Worm (Caenorhabditis elegans) whole organism, young adult: ENCODE measurements around the gene C47E12.12.

Source experiments
- C06A6.2 ChIP-seq: fragments of 200-800 bp; sonication (Bioruptor generic); conservative IDR thresholded peaks from 2 replicates; pipeline ENCODE4 v1.3.6; 2022; ENCODE audit warnings: missing genetic modification characterization, missing compliant biosample characterization
- Y56A3A.18 ChIP-seq: fragments of 200-800 bp; sonication (Bioruptor generic); IDR thresholded peaks from 2 replicates; pipeline ENCODE4 v1.3.6; 2022; ENCODE audit warnings: missing genetic modification reagents, missing genetic modification characterization, missing compliant biosample characterization
- hrde-1 ChIP-seq: sonication (generic microtip); optimal IDR thresholded peaks from 2 replicates; lab custom pipeline; 2016; ENCODE audit warnings: missing genetic modification characterization, mild to moderate bottlenecking, missing compliant biosample characterization, moderate library complexity, missing genotype, missing genetic modification reagents, borderline replicate concordance
- mes-4 ChIP-seq: sonication (generic microtip); optimal IDR thresholded peaks from 2 replicates; lab custom pipeline; 2016; ENCODE audit warnings: missing genotype, missing genetic modification characterization, missing compliant biosample characterization
- pha-4 ChIP-seq: fragments of 150-350 bp; sonication (generic microtip); optimal IDR thresholded peaks from 2 replicates; lab custom pipeline; 2014; ENCODE audit warnings: missing biosample characterization, missing genetic modification reagents, missing genetic modification characterization
- repo-1 ChIP-seq: sonication (generic microtip); optimal IDR thresholded peaks from 2 replicates; lab custom pipeline; 2017; ENCODE audit warnings: mild to moderate bottlenecking, missing genetic modification characterization, missing compliant biosample characterization
- sea-2 ChIP-seq: fragments of 200-800 bp; sonication (Bioruptor generic); IDR thresholded peaks from 2 replicates; pipeline ENCODE4 v1.3.6; 2022; ENCODE audit warnings: missing genetic modification characterization, missing compliant biosample characterization
- tlf-1 ChIP-seq: fragments of 200-800 bp; sonication (Bioruptor generic); optimal IDR thresholded peaks from 2 replicates; lab custom pipeline; 2018; ENCODE audit warnings: mild to moderate bottlenecking, missing genetic modification characterization, missing compliant biosample characterization

DNA sequence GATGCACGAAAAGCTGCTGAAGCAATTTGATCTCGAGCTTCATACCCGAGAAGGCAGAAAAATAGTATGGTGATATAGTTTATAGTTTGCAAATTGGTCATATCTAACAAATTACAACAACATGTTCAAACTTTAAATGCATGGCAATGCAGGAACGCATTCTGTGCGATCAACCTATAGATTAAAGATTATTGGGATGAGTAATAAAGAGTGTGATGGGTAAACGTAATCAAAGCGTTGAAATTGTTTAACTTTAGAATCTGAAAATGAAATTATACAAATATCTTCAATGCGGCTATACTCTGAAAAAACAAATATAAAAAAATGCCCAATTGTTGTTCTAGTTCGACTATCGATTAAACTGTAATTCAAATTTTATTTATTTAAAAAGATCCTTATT lies 3.8 kb upstream of the C47E12.12 start, which contains the start of gene C47E12.14:
- TF ChIP-seq Y56A3A.18 (GFP tag; lab: Robert Waterston, UW) (no peak), mes-4 (no peak), sea-2 (no peak), pha-4 (tag; lab: Kevin White, UChicago) (no peak), C06A6.2 (GFP tag; lab: Robert Waterston, UW) (no peak), tlf-1 (GFP tag; lab: Kevin White, UChicago) (no peak), repo-1 (no peak), hrde-1 (tag; lab: Kevin White, UChicago) (no peak)
